Fruit fly (Drosophila melanogaster): Measurements from ENCODE around the gene Ir75c.

The Ir75c gene

DNA sequence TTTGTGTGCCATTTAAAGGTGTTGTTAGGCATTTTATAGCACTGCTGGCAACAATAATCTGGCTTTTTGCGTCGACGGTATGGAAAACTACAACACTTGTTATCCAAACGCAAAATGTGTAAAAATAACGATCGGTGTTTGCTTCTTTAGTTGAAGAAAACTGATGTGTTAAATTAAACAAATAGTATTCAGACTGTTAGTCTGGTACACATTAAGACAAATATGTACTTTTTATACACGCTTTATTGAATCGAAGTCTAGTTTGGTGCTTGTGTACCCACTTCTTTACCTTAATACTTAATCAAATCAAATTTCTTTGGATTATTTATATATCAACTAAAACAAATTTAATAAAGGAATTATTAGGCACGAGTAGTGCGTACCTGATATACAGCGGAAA, 31.1 kb downstream of the Ir75c start (continued):
- peak; percentile 88 for TF ChIP-seq CG3281 (GFP tag; optimal IDR thresholded peaks at IDR 0.05)
- TF ChIP-seq CG12299 (tag; optimal IDR thresholded peaks at IDR 0.05) = peak; percentile 53
- TF ChIP-seq Hmr (GFP tag; optimal IDR thresholded peaks at IDR 0.05) = peak; percentile 87
- no peak for TF ChIP-seq pum (GFP tag; optimal IDR thresholded peaks at IDR 0.05)
- TF ChIP-seq CG2120 (GFP tag; optimal IDR thresholded peaks at IDR 0.05) = peak; percentile 62
- TF ChIP-seq CrebB (tag; optimal IDR thresholded peaks at IDR 0.05) = peak; percentile 46
- peak; percentile 4 for TF ChIP-seq pfk (GFP tag; optimal IDR thresholded peaks at IDR 0.05)
- TF ChIP-seq CG31365 (tag; optimal IDR thresholded peaks at IDR 0.05) = peak; percentile 23
- peak; percentile 79 for TF ChIP-seq BtbVII (GFP tag; optimal IDR thresholded peaks at IDR 0.05)
- TF ChIP-seq CG10543 (GFP tag; optimal IDR thresholded peaks at IDR 0.05) = peak; percentile 78
- peak; percentile 40 for TF ChIP-seq CG1233 (GFP tag; optimal IDR thresholded peaks at IDR 0.05)
- peak; percentile 62 for TF ChIP-seq CG15011 (GFP tag; optimal IDR thresholded peaks at IDR 0.05)
- TF ChIP-seq CG12104 (GFP tag; optimal IDR thresholded peaks at IDR 0.05) = peak; percentile 45
- TF ChIP-seq lab (GFP tag; optimal IDR thresholded peaks at IDR 0.05) = peak; percentile 94
- peak; percentile 62 for TF ChIP-seq CG6854 (GFP tag; optimal IDR thresholded peaks at IDR 0.05)
- TF ChIP-seq org-1 (GFP tag; optimal IDR thresholded peaks at IDR 0.05) = peak; percentile 12
- TF ChIP-seq CG9817 (tag; optimal IDR thresholded peaks at IDR 0.05) = peak; percentile 42
- TF ChIP-seq Sox102F (GFP tag; optimal IDR thresholded peaks at IDR 0.05) = no peak

dm6 chr3L:17791467-17791494, 31.4 kb downstream of the Ir75c start, which contains the start of gene CG42815:
CG42815 (minus strand) TSS chr3L:17791486.
- TF ChIP-seq onecut (GFP tag; IDR thresholded peaks at IDR 0.05) (no peak), CG33213 (GFP tag; optimal IDR thresholded peaks at IDR 0.05) (no peak), odd (GFP tag; optimal IDR thresholded peaks at IDR 0.05) (no peak), twi (tag; optimal IDR thresholded peaks at IDR 0.05) (no peak), CG12155 (GFP tag; optimal IDR thresholded peaks at IDR 0.05) (no peak), CG10431 (GFP tag; optimal IDR thresholded peaks at IDR 0.05) (no peak), CG17385 (GFP tag; optimal IDR thresholded peaks at IDR 0.05) (no peak), Lhr (GFP tag; optimal IDR thresholded peaks at IDR 0.05) (no peak), Myb (GFP tag; optimal IDR thresholded peaks at IDR 0.05) (no peak), eve (GFP tag; optimal IDR thresholded peaks at IDR 0.05) (no peak)

DNA sequence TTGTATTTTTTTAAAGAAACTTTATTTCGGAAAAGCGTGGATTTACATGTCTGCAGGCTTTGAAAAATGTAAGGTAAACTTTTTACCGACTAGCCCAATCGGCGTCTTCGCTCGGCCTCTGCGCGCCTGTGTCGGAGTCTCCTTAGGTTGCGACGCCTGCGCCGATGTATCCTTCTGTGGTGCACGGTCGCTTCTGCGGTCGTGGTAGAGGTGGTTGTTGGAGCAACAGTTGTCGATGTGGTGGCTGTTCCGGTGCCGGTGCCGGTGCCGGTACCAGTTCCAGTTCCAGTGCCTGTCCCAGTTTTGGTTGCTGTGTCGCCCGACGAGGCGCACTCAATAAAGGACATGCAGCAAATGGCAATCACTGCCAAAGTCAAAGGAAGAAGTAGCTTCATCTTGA, 31.6 kb downstream of the Ir75c start:
- TF ChIP-seq scrt (GFP tag; optimal IDR thresholded peaks at IDR 0.05) = peak; percentile 83
- TF ChIP-seq Fer3 (tag; optimal IDR thresholded peaks at IDR 0.05) = no peak
- no peak for TF ChIP-seq CG31441 (GFP tag; IDR thresholded peaks at IDR 0.05)
- no peak for TF ChIP-seq Vsx1 (GFP tag; optimal IDR thresholded peaks at IDR 0.05)
- TF ChIP-seq zen2 (GFP tag; IDR thresholded peaks at IDR 0.05; ENCODE audit: partially characterized antibody) = 0 out of 3 replicates have a peak, but pooled peaks have one; percentile 20
- no peak for TF ChIP-seq CoRest (tag; optimal IDR thresholded peaks at IDR 0.05)
- no peak for TF ChIP-seq Hand (GFP tag; optimal IDR thresholded peaks at IDR 0.05)
- TF ChIP-seq CG8944 (GFP tag; optimal IDR thresholded peaks at IDR 0.05) = no peak
- no peak for TF ChIP-seq gem (tag; optimal IDR thresholded peaks at IDR 0.05)
- TF ChIP-seq kah (GFP tag; optimal IDR thresholded peaks at IDR 0.05) = peak; percentile 33
- TF ChIP-seq CG2199 (GFP tag; IDR thresholded peaks at IDR 0.05) = peak; percentile 81; the same call in 2 of the 3 replicates
- no peak for TF ChIP-seq exex (tag; optimal IDR thresholded peaks at IDR 0.05)
- TF ChIP-seq Taf1 (GFP tag; IDR thresholded peaks at IDR 0.05) = no peak
- no peak for TF ChIP-seq Sin3A (optimal IDR thresholded peaks at IDR 0.05)
- peak; percentile 55 for TF ChIP-seq stwl (tag; optimal IDR thresholded peaks at IDR 0.05)
- no peak for TF ChIP-seq CG2875 (GFP tag; optimal IDR thresholded peaks at IDR 0.05)
- TF ChIP-seq crp (GFP tag; optimal IDR thresholded peaks at IDR 0.05) = no peak
- no peak for TF ChIP-seq CG14441 (GFP tag; IDR thresholded peaks at IDR 0.05)
- peak; percentile 71 for TF ChIP-seq ewg (GFP tag; optimal IDR thresholded peaks at IDR 0.05)
- 0 out of 2 replicates have a peak, but pooled peaks have one; percentile 9 for TF ChIP-seq CG4360 (GFP tag; IDR thresholded peaks at IDR 0.05)
- no peak for TF ChIP-seq Max (GFP tag; optimal IDR thresholded peaks at IDR 0.05)
- TF ChIP-seq dati (GFP tag; IDR thresholded peaks at IDR 0.05) = no peak
- no peak for TF ChIP-seq bab2 (GFP tag; optimal IDR thresholded peaks at IDR 0.05)

All from whole organism, embryonic.